Fruit fly (Drosophila melanogaster): ENCODE results near the gene gzl.
A peak's percentile ranks its signal among the peaks of the same experiment; 100 is the strongest.

gzl gene

DNA sequence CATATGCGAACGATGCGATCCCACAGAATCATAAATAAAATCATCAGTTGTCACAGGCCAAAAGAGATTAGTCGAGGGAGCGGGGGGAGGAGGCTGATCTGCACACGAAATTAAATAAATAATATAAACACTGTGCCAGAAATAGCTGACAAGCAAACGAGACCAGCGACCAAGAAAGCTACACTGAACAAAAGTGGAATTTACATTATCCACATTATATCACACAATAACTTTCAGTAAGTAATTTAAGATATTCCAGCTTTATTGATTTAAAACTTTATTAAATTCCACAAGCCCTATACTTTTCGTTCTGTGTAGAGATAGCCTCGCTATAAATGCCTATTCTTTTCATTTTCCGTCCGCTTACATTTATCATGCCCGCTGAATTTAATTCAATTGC is 21.5 kb downstream of the gzl start (continued):
- TF ChIP-seq onecut (GFP tag; IDR thresholded peaks at IDR 0.05) (peak; percentile 69), lola (GFP tag; optimal IDR thresholded peaks at IDR 0.05) (peak in 1 of 3 experiments; percentile 60), CG11093 (GFP tag; IDR thresholded peaks at IDR 0.05) (peak; percentile 60; the same call in 2 of the 3 replicates), CG31441 (GFP tag; IDR thresholded peaks at IDR 0.05) (peak; percentile 85), Asciz (GFP tag; optimal IDR thresholded peaks at IDR 0.05) (peak; percentile 77), CG4854 (GFP tag; optimal IDR thresholded peaks at IDR 0.05) (peak; percentile 57), CG18764 (GFP tag; optimal IDR thresholded peaks at IDR 0.05) (peak; percentile 44), CG7372 (GFP tag; IDR thresholded peaks at IDR 0.05) (peak; percentile 73), CG11247 (GFP tag; IDR thresholded peaks at IDR 0.05) (peak; percentile 85), CG17385 (GFP tag; optimal IDR thresholded peaks at IDR 0.05) (peak; percentile 79), chif (GFP tag; optimal IDR thresholded peaks at IDR 0.05) (peak; percentile 62 to 75), CG15073 (GFP tag; optimal IDR thresholded peaks at IDR 0.05) (peak; percentile 6), Med (GFP tag) (peak; percentile 95), CG14667 (GFP tag; IDR thresholded peaks at IDR 0.05) (peak; percentile 74), Doc2 (GFP tag; IDR thresholded peaks at IDR 0.05) (no peak; the same call in 1 of the 2 replicates), Rx (GFP tag; IDR thresholded peaks at IDR 0.05) (peak; percentile 72), HHEX (GFP tag; optimal IDR thresholded peaks at IDR 0.05) (peak; percentile 84), scrt (GFP tag; optimal IDR thresholded peaks at IDR 0.05) (peak; percentile 50), zfh1 (GFP tag; IDR thresholded peaks at IDR 0.05) (peak; percentile 87), CG10209 (GFP tag; optimal IDR thresholded peaks at IDR 0.05) (peak; percentile 81), CG2199 (GFP tag; IDR thresholded peaks at IDR 0.05) (0 out of 3 replicates have a peak, but pooled peaks have one; percentile 27), tin (GFP tag; optimal IDR thresholded peaks at IDR 0.05) (peak; percentile 80), eyg (GFP tag; optimal IDR thresholded peaks at IDR 0.05) (peak; percentile 28), Bgb (GFP tag; IDR thresholded peaks at IDR 0.05; ENCODE audit: partially characterized antibody) (no peak), sqz (GFP tag; optimal IDR thresholded peaks at IDR 0.05) (peak; percentile 49), Dek (tag; optimal IDR thresholded peaks at IDR 0.05) (peak; percentile 64), gsb-n (tag; optimal IDR thresholded peaks at IDR 0.05) (peak; percentile 78), wdn (GFP tag; IDR thresholded peaks at IDR 0.05) (peak; percentile 74), CG7963 (GFP tag; IDR thresholded peaks at IDR 0.05; ENCODE audit: partially characterized antibody) (no peak), Dll (GFP tag; IDR thresholded peaks at IDR 0.05; ENCODE audit: partially characterized antibody) (no peak), CG2202 (tag; optimal IDR thresholded peaks at IDR 0.05) (no peak), toy (GFP tag; IDR thresholded peaks at IDR 0.05) (no peak; the same call in 1 of the 2 replicates), BtbVII (GFP tag; optimal IDR thresholded peaks at IDR 0.05) (peak; percentile 51), CG4282 (GFP tag; optimal IDR thresholded peaks at IDR 0.05) (peak; percentile 37), CG12155 (GFP tag; optimal IDR thresholded peaks at IDR 0.05) (peak; percentile 71), CG6854 (GFP tag; optimal IDR thresholded peaks at IDR 0.05) (peak; percentile 36), mld (GFP tag; IDR thresholded peaks at IDR 0.05; ENCODE audit: partially characterized antibody) (no peak), CG13775 (GFP tag; optimal IDR thresholded peaks at IDR 0.05) (peak; percentile 73), Sin3A (optimal IDR thresholded peaks at IDR 0.05) (no peak), NC2β (GFP tag; optimal IDR thresholded peaks at IDR 0.05) (peak; percentile 58), CG4730 (GFP tag; IDR thresholded peaks at IDR 0.05) (peak; percentile 80; the same call in 1 of the 2 replicates), CG17829 (tag; optimal IDR thresholded peaks at IDR 0.05) (peak; percentile 72), CG10654 (GFP tag; optimal IDR thresholded peaks at IDR 0.05) (peak; percentile 62), Fer1 (GFP tag; optimal IDR thresholded peaks at IDR 0.05) (peak; percentile 73), TFAM (GFP tag; optimal IDR thresholded peaks at IDR 0.05) (no peak), CG6813 (GFP tag; optimal IDR thresholded peaks at IDR 0.05) (peak; percentile 74), BEAF-32 (GFP tag; optimal IDR thresholded peaks at IDR 0.05) (no peak), run (tag; optimal IDR thresholded peaks at IDR 0.05) (peak; percentile 58), otp (GFP tag; IDR thresholded peaks at IDR 0.05) (peak; percentile 72; the same call in 2 of the 3 replicates), CG8765 (GFP tag; IDR thresholded peaks at IDR 0.05) (no peak; the same call in 1 of the 2 replicates), grn (GFP tag; optimal IDR thresholded peaks at IDR 0.05) (no peak)
